Fruit fly (Drosophila melanogaster): ENCODE data around the gene CG8004.

Gene CG8004

dm6 chr3L:19928435-19929011 is at the start of gene CG8004, which contains the start of gene RhoGDI (continued):
- TF ChIP-seq mam (GFP tag; optimal IDR thresholded peaks at IDR 0.05) (peak; percentile 66), jigr1 (GFP tag; IDR thresholded peaks at IDR 0.05) (no peak), Optix (GFP tag; IDR thresholded peaks at IDR 0.05) (no peak), CG2120 (GFP tag; optimal IDR thresholded peaks at IDR 0.05) (peak; percentile 84), eve (GFP tag; optimal IDR thresholded peaks at IDR 0.05) (no peak), pfk (GFP tag; optimal IDR thresholded peaks at IDR 0.05) (no peak), Sin3A (optimal IDR thresholded peaks at IDR 0.05) (peak; percentile 72), org-1 (GFP tag; optimal IDR thresholded peaks at IDR 0.05) (no peak), CG17912 (GFP tag; optimal IDR thresholded peaks at IDR 0.05) (no peak), CG2678 (tag; optimal IDR thresholded peaks at IDR 0.05) (peak; percentile 64), CG15601 (tag; optimal IDR thresholded peaks at IDR 0.05) (peak; percentile 68), slbo (GFP tag; IDR thresholded peaks at IDR 0.05) (peak; percentile 77), B-H1 (GFP tag; IDR thresholded peaks at IDR 0.05) (peak; percentile 23; the same call in 1 of the 3 replicates), CG18599 (GFP tag; optimal IDR thresholded peaks at IDR 0.05) (peak; percentile 29), CG10959 (GFP tag; IDR thresholded peaks at IDR 0.05) (no peak), hth (optimal IDR thresholded peaks at IDR 0.05) (no peak), sc (optimal IDR thresholded peaks at IDR 0.05) (no peak), sc (GFP tag; optimal IDR thresholded peaks at IDR 0.05) (no peak), onecut (GFP tag; IDR thresholded peaks at IDR 0.05) (no peak), CG7987 (GFP tag; optimal IDR thresholded peaks at IDR 0.05) (no peak), CG17568 (GFP tag; optimal IDR thresholded peaks at IDR 0.05) (no peak), CG32532 (GFP tag; IDR thresholded peaks at IDR 0.05) (peak; percentile 76), abd-A (tag; optimal IDR thresholded peaks at IDR 0.05) (no peak), CG7745 (tag; optimal IDR thresholded peaks at IDR 0.05) (no peak), CG6765 (GFP tag; optimal IDR thresholded peaks at IDR 0.05) (no peak), CG11560 (tag; IDR thresholded peaks at IDR 0.05) (no peak), CG1603 (tag; optimal IDR thresholded peaks at IDR 0.05) (peak; percentile 73), Pdp1 (GFP tag; optimal IDR thresholded peaks at IDR 0.05) (peak; percentile 69 to 95), chif (GFP tag; optimal IDR thresholded peaks at IDR 0.05) (peak; percentile 12 to 64), lola (GFP tag; optimal IDR thresholded peaks at IDR 0.05) (peak in 1 of 3 experiments; percentile 51), tx (GFP tag; optimal IDR thresholded peaks at IDR 0.05) (peak; percentile 60), Dref (GFP tag; IDR thresholded peaks at IDR 0.05) (no peak), Sox102F (GFP tag; optimal IDR thresholded peaks at IDR 0.05) (peak; percentile 63), CG16779 (GFP tag; IDR thresholded peaks at IDR 0.05) (no peak), CG32772 (GFP tag; IDR thresholded peaks at IDR 0.05) (0 out of 2 replicates have a peak, but pooled peaks have one; percentile 32), Bteb2 (GFP tag; optimal IDR thresholded peaks at IDR 0.05) (peak; percentile 56), ssp (GFP tag; IDR thresholded peaks at IDR 0.05) (peak; percentile 88), CkIIα-i1 (GFP tag; IDR thresholded peaks at IDR 0.05) (no peak), pzg (GFP tag; optimal IDR thresholded peaks at IDR 0.05) (peak; percentile 84), Nf-YA (GFP tag; IDR thresholded peaks at IDR 0.05) (no peak), HmgD (GFP tag; optimal IDR thresholded peaks at IDR 0.05) (no peak), odd (GFP tag; optimal IDR thresholded peaks at IDR 0.05) (no peak), CG10654 (GFP tag; optimal IDR thresholded peaks at IDR 0.05) (peak; percentile 60), Taf1 (GFP tag; IDR thresholded peaks at IDR 0.05) (peak; percentile 9; the same call in 1 of the 2 replicates), Dp (GFP tag; optimal IDR thresholded peaks at IDR 0.05) (peak; percentile 27), CG30403 (GFP tag; optimal IDR thresholded peaks at IDR 0.05) (peak; percentile 77), CG8765 (GFP tag; IDR thresholded peaks at IDR 0.05) (no peak), CG15011 (GFP tag; optimal IDR thresholded peaks at IDR 0.05) (no peak), ara (GFP tag; IDR thresholded peaks at IDR 0.05) (no peak), gfzf (GFP tag; optimal IDR thresholded peaks at IDR 0.05) (peak; percentile 90), btn (GFP tag; optimal IDR thresholded peaks at IDR 0.05) (no peak), row (GFP tag; IDR thresholded peaks at IDR 0.05) (peak; percentile 81)
